Worm (Caenorhabditis elegans) whole organism, L2 larva: ENCODE data around the gene nmy-1.

ENCODE experiments used
- aly-2 ChIP-seq: fragments of 150-350 bp; optimal IDR thresholded peaks from 2 replicates; lab custom pipeline; 2014; ENCODE audit warnings: missing biosample characterization, missing genetic modification characterization
- ceh-16 ChIP-seq: fragments of 150-350 bp; optimal IDR thresholded peaks from 2 replicates; lab custom pipeline; 2014; ENCODE audit warnings: missing biosample characterization, missing genetic modification characterization
- crh-2 ChIP-seq: sonication (generic microtip); optimal IDR thresholded peaks from 2 replicates; lab custom pipeline; 2017; ENCODE audit warnings: missing biosample characterization, missing genetic modification characterization
- dmd-4 ChIP-seq: sonication (generic microtip); optimal IDR thresholded peaks from 2 replicates; lab custom pipeline; 2017; ENCODE audit warnings: missing biosample characterization, missing genetic modification characterization
- lin-13 ChIP-seq: fragments of 150-350 bp; optimal IDR thresholded peaks from 2 replicates; lab custom pipeline; 2014; ENCODE audit warnings: missing biosample characterization, missing genetic modification reagents, missing genetic modification characterization
- mab-5 ChIP-seq: fragments of 150-350 bp; optimal IDR thresholded peaks from 2 replicates; lab custom pipeline; 2014; ENCODE audit warnings: missing biosample characterization, missing genetic modification characterization
- nhr-21 ChIP-seq: fragments of 150-350 bp; optimal IDR thresholded peaks from 2 replicates; lab custom pipeline; 2014; ENCODE audit warnings: missing biosample characterization, missing genetic modification characterization
- skn-1 ChIP-seq: sonication (generic microtip); optimal IDR thresholded peaks from 2 replicates; lab custom pipeline; 2017; ENCODE audit warnings: missing biosample characterization, missing genetic modification characterization
- unc-39 ChIP-seq: fragments of 150-350 bp; optimal IDR thresholded peaks from 2 replicates; lab custom pipeline; 2014; ENCODE audit warnings: missing biosample characterization, missing genetic modification characterization

ce11 chrX:2924438-2924837 is 15.1 kb downstream of the nmy-1 start:
- TF ChIP-seq aly-2 = no peak
- TF ChIP-seq ceh-16 (tag; lab: Kevin White, UChicago) = no peak
- TF ChIP-seq skn-1 (tag; lab: Kevin White, UChicago) = no peak
- TF ChIP-seq lin-13 (GFP tag; lab: Kevin White, UChicago) = no peak
- TF ChIP-seq crh-2 (tag; lab: Kevin White, UChicago) = no peak
- TF ChIP-seq unc-39 (tag; lab: Kevin White, UChicago) = no peak
- no peak for TF ChIP-seq dmd-4 (tag; lab: Kevin White, UChicago)
- no peak for TF ChIP-seq mab-5 (tag; lab: Kevin White, UChicago)
- no peak for TF ChIP-seq nhr-21
